Fruit fly (Drosophila melanogaster) whole organism, embryonic: Measurements from ENCODE around the gene ec.

Source experiments
- ATbp ChIP-seq: fragments of 200-800 bp; sonication (Bioruptor generic); optimal IDR thresholded peaks from 2 replicates; lab custom pipeline; 2017; ENCODE audit warnings: missing biosample characterization, mild to moderate bottlenecking, missing genetic modification characterization, missing genetic modification reagents
- Atf-2 ChIP-seq: fragments of 200-800 bp; sonication (Bioruptor generic); optimal IDR thresholded peaks from 2 replicates; lab custom pipeline; 2016; ENCODE audit warnings: missing biosample characterization, missing genetic modification characterization
- Atf6 ChIP-seq: fragments of 200-800 bp; sonication (Bioruptor generic); IDR thresholded peaks from 2 replicates; pipeline ENCODE4 v1.3.6; 2022; ENCODE audit warnings: missing biosample characterization, missing genetic modification characterization
- BtbVII ChIP-seq: fragments of 200-800 bp; sonication (Bioruptor generic); optimal IDR thresholded peaks from 3 replicates; lab custom pipeline; 2017; ENCODE audit warnings: missing biosample characterization, mild to moderate bottlenecking, missing genetic modification characterization
- CG10654 ChIP-seq: fragments of 200-800 bp; sonication (Bioruptor generic); optimal IDR thresholded peaks from 2 replicates; lab custom pipeline; 2016; ENCODE audit warnings: missing biosample characterization, missing genetic modification characterization
- CG11093 ChIP-seq: fragments of 200-800 bp; sonication (Bioruptor generic); IDR thresholded peaks from 3 replicates; pipeline ENCODE4 v1.3.6; 2022; ENCODE audit warnings: missing biosample characterization, missing genetic modification characterization
- CG11723 ChIP-seq: fragments of 200-800 bp; sonication (Bioruptor generic); optimal IDR thresholded peaks from 2 replicates; lab custom pipeline; 2017; ENCODE audit warnings: missing biosample characterization, mild to moderate bottlenecking, missing genetic modification characterization
- CG12299 ChIP-seq: fragments of 200-800 bp; sonication (Bioruptor generic); optimal IDR thresholded peaks from 2 replicates; lab custom pipeline; 2018; ENCODE audit warnings: missing biosample characterization, mild to moderate bottlenecking, missing genetic modification characterization
- CG13123 ChIP-seq: fragments of 200-800 bp; sonication (Bioruptor generic); optimal IDR thresholded peaks from 2 replicates; lab custom pipeline; 2016; ENCODE audit warnings: missing biosample characterization, missing genetic modification characterization
- CG13424 ChIP-seq: fragments of 200-800 bp; sonication (Bioruptor generic); optimal IDR thresholded peaks from 2 replicates; lab custom pipeline; 2019; ENCODE audit warnings: missing biosample characterization, mild to moderate bottlenecking, missing genetic modification characterization, moderate library complexity
- CG15011 ChIP-seq: fragments of 200-800 bp; sonication (Bioruptor generic); optimal IDR thresholded peaks from 3 replicates; lab custom pipeline; 2018; ENCODE audit warnings: missing biosample characterization, mild to moderate bottlenecking, missing genetic modification characterization
- CG17829 ChIP-seq: fragments of 200-800 bp; optimal IDR thresholded peaks from 2 replicates; lab custom pipeline; 2019; ENCODE audit warnings: missing biosample characterization, mild to moderate bottlenecking, missing genetic modification characterization, moderate library complexity
- CG18476 ChIP-seq: fragments of 200-800 bp; sonication (Bioruptor generic); optimal IDR thresholded peaks from 2 replicates; lab custom pipeline; 2016; ENCODE audit warnings: missing biosample characterization, mild to moderate bottlenecking, missing genetic modification characterization
- CG7271 ChIP-seq: fragments of 200-800 bp; sonication (Bioruptor generic); optimal IDR thresholded peaks from 2 replicates; lab custom pipeline; 2018; ENCODE audit warnings: missing biosample characterization, mild to moderate bottlenecking, missing genetic modification characterization, moderate library complexity
- CG7357 ChIP-seq: fragments of 200-800 bp; sonication (Bioruptor generic); IDR thresholded peaks from 3 replicates; pipeline ENCODE4 v1.3.6; 2022; ENCODE audit warnings: missing biosample characterization, missing genetic modification characterization
- CG7745 ChIP-seq: fragments of 200-800 bp; sonication (Bioruptor generic); optimal IDR thresholded peaks from 2 replicates; lab custom pipeline; 2018; ENCODE audit warnings: missing biosample characterization, mild to moderate bottlenecking, missing genetic modification characterization, moderate library complexity
- CG8290 ChIP-seq, 3 experiments: fragments of 200-800 bp; sonication (Bioruptor generic); optimal IDR thresholded peaks; 2 replicates each; lab custom pipeline; 2016 to 2019; ENCODE audit warnings: missing biosample characterization in 3 of 3, missing genetic modification characterization in 3 of 3, mild to moderate bottlenecking in 2 of 3, moderate library complexity in 1 of 3
- CG8359 ChIP-seq: fragments of 200-800 bp; sonication (Bioruptor generic); optimal IDR thresholded peaks from 2 replicates; lab custom pipeline; 2017; ENCODE audit warnings: missing biosample characterization, mild to moderate bottlenecking, missing genetic modification characterization, borderline replicate concordance
- CG8388 ChIP-seq: fragments of 200-800 bp; sonication (Bioruptor generic); optimal IDR thresholded peaks from 2 replicates; lab custom pipeline; 2019; ENCODE audit warnings: missing biosample characterization, mild to moderate bottlenecking, missing genetic modification characterization, moderate library complexity
- CG8924 ChIP-seq: fragments of 200-800 bp; optimal IDR thresholded peaks from 3 replicates; lab custom pipeline; 2019; ENCODE audit warnings: missing biosample characterization, mild to moderate bottlenecking, missing genetic modification characterization, moderate library complexity
- Camta ChIP-seq: fragments of 200-800 bp; sonication (Bioruptor generic); optimal IDR thresholded peaks from 2 replicates; lab custom pipeline; 2016; ENCODE audit warnings: missing biosample characterization, missing genetic modification characterization
- Deaf1 ChIP-seq: fragments of 200-800 bp; optimal IDR thresholded peaks from 3 replicates; lab custom pipeline; 2019; ENCODE audit warnings: missing biosample characterization, mild to moderate bottlenecking, missing genetic modification characterization, moderate library complexity
- Dfd ChIP-seq, 2 experiments: fragments of >200 bp; optimal IDR thresholded peaks; 2 replicates each; lab custom pipeline; 2017; ENCODE audit warnings: missing biosample characterization in 2 of 2, missing genetic modification characterization in 2 of 2
- ERR ChIP-seq: fragments of 200-800 bp; sonication (Bioruptor generic); optimal IDR thresholded peaks from 2 replicates; lab custom pipeline; 2016; ENCODE audit warnings: missing biosample characterization, missing genetic modification characterization
- Ets97D ChIP-seq: fragments of 200-800 bp; sonication (Bioruptor generic); optimal IDR thresholded peaks from 3 replicates; lab custom pipeline; 2016; ENCODE audit warnings: missing biosample characterization, missing genetic modification characterization
- Fer3 ChIP-seq: fragments of 200-800 bp; sonication (Bioruptor generic); optimal IDR thresholded peaks from 2 replicates; lab custom pipeline; 2018; ENCODE audit warnings: missing biosample characterization, mild to moderate bottlenecking, missing genetic modification characterization, moderate library complexity
- H15 ChIP-seq: fragments of 200-800 bp; sonication (Bioruptor generic); IDR thresholded peaks from 3 replicates; pipeline ENCODE4 v1.3.6; 2022; ENCODE audit warnings: missing biosample characterization, missing genetic modification characterization
- Hmr ChIP-seq: fragments of 200-800 bp; sonication (Bioruptor generic); optimal IDR thresholded peaks from 3 replicates; lab custom pipeline; 2017; ENCODE audit warnings: mild to moderate bottlenecking, missing biosample characterization, missing genetic modification reagents, missing genetic modification characterization
- Hr3 ChIP-seq: fragments of 200-800 bp; sonication (Bioruptor generic); optimal IDR thresholded peaks from 3 replicates; lab custom pipeline; 2016; ENCODE audit warnings: missing biosample characterization, missing genetic modification characterization
- Med ChIP-seq: fragments of 200-800 bp; sonication (Bioruptor generic); peaks from one replicate; lab custom pipeline; 2016; ENCODE audit warnings: missing biosample characterization, missing genetic modification characterization, mild to moderate bottlenecking, inconsistent platforms, moderate library complexity
- NfI ChIP-seq: fragments of 200-800 bp; sonication (Bioruptor generic); optimal IDR thresholded peaks from 3 replicates; lab custom pipeline; 2018; ENCODE audit warnings: missing biosample characterization, mild to moderate bottlenecking, missing genetic modification characterization, moderate library complexity
- Optix ChIP-seq: fragments of 200-800 bp; sonication (Bioruptor generic); IDR thresholded peaks from 3 replicates; pipeline ENCODE4 v1.3.6; 2022; ENCODE audit warnings: missing biosample characterization, missing genetic modification characterization
- Vsx1 ChIP-seq: fragments of 200-800 bp; sonication (Bioruptor generic); optimal IDR thresholded peaks from 2 replicates; lab custom pipeline; 2017; ENCODE audit warnings: missing biosample characterization, mild to moderate bottlenecking, missing genetic modification characterization, missing genetic modification reagents
- Xbp1 ChIP-seq: fragments of 200-800 bp; sonication (Bioruptor generic); optimal IDR thresholded peaks from 3 replicates; lab custom pipeline; 2016; ENCODE audit warnings: missing biosample characterization, mild to moderate bottlenecking, missing genetic modification characterization
- YL-1 ChIP-seq: fragments of 200-800 bp; sonication (Bioruptor generic); optimal IDR thresholded peaks from 3 replicates; lab custom pipeline; 2017; ENCODE audit warnings: missing biosample characterization, mild to moderate bottlenecking, missing genetic modification characterization
- ase ChIP-seq: fragments of 200-800 bp; sonication (Bioruptor generic); IDR thresholded peaks from 3 replicates; pipeline ENCODE4 v1.3.6; 2022; ENCODE audit warnings: missing biosample characterization, missing genetic modification characterization
- chif ChIP-seq, 2 experiments: fragments of 200-800 bp; sonication (Bioruptor generic); optimal IDR thresholded peaks; 3 replicates each; lab custom pipeline; 2016; ENCODE audit warnings: missing biosample characterization in 2 of 2, missing genetic modification characterization in 2 of 2
- chm ChIP-seq: fragments of 200-800 bp; sonication (Bioruptor generic); IDR thresholded peaks from 2 replicates; pipeline ENCODE4 v1.3.6; 2022; ENCODE audit warnings: missing biosample characterization, missing genetic modification characterization
- danr ChIP-seq: fragments of 200-800 bp; sonication (Bioruptor generic); IDR thresholded peaks from 2 replicates; pipeline ENCODE4 v1.3.6; 2022; ENCODE audit warnings: missing biosample characterization, missing genetic modification characterization
- emc ChIP-seq: fragments of 200-800 bp; sonication (Bioruptor generic); optimal IDR thresholded peaks from 2 replicates; lab custom pipeline; 2016; ENCODE audit warnings: missing biosample characterization, missing genetic modification characterization
- gfzf ChIP-seq: fragments of 200-800 bp; sonication (Bioruptor generic); optimal IDR thresholded peaks from 2 replicates; lab custom pipeline; 2016; ENCODE audit warnings: missing biosample characterization, mild to moderate bottlenecking, missing genetic modification characterization, moderate library complexity
- gsb ChIP-seq: fragments of 200-800 bp; sonication (Bioruptor generic); IDR thresholded peaks from 2 replicates; pipeline ENCODE4 v1.3.6; 2022; ENCODE audit warnings: missing biosample characterization, missing genetic modification characterization
- gsb-n ChIP-seq: fragments of 200-800 bp; sonication (Bioruptor generic); optimal IDR thresholded peaks from 3 replicates; lab custom pipeline; 2018; ENCODE audit warnings: missing biosample characterization, mild to moderate bottlenecking, missing genetic modification characterization
- ken ChIP-seq: fragments of 200-800 bp; sonication (Bioruptor generic); IDR thresholded peaks from 3 replicates; pipeline ENCODE4 v1.3.6; 2022; ENCODE audit warnings: missing biosample characterization, missing genetic modification characterization
- mam ChIP-seq: fragments of 200-800 bp; sonication (Bioruptor generic); optimal IDR thresholded peaks from 3 replicates; lab custom pipeline; 2016; ENCODE audit warnings: missing biosample characterization, missing genetic modification characterization
- row ChIP-seq: fragments of 200-800 bp; sonication (Bioruptor generic); IDR thresholded peaks from 3 replicates; pipeline ENCODE4 v1.3.6; 2022; ENCODE audit warnings: missing biosample characterization, missing genetic modification characterization
- stc ChIP-seq: fragments of 200-800 bp; sonication (Bioruptor generic); IDR thresholded peaks from 2 replicates; pipeline ENCODE4 v1.3.6; 2022; ENCODE audit warnings: missing biosample characterization, missing genetic modification characterization
- sug ChIP-seq: fragments of 200-800 bp; optimal IDR thresholded peaks from 2 replicates; lab custom pipeline; 2019; ENCODE audit warnings: missing biosample characterization, mild to moderate bottlenecking, missing genetic modification characterization, moderate library complexity
- toy ChIP-seq: fragments of 200-800 bp; sonication (Bioruptor generic); IDR thresholded peaks from 2 replicates; pipeline ENCODE4 v1.3.6; 2022; ENCODE audit warnings: missing biosample characterization, missing genetic modification characterization
- vfl ChIP-seq: fragments of 200-800 bp; sonication (Bioruptor generic); optimal IDR thresholded peaks from 2 replicates; lab custom pipeline; 2016; ENCODE audit warnings: missing biosample characterization, missing genetic modification characterization

The ec gene

dm6 chrX:3774277-3774676 lies 37.2 kb upstream of the ec start (continued):
- no peak for TF ChIP-seq CG7745 (tag; lab: Kevin White, UChicago)
- TF ChIP-seq CG18476 (GFP tag; lab: Kevin White, UChicago) = peak; percentile 79
- peak; percentile 80 for TF ChIP-seq CG11093 (GFP tag; lab: Robert Waterston, UW)
- peak; percentile 88 for TF ChIP-seq CG12299 (tag; lab: Kevin White, UChicago)
- peak; percentile 87 for TF ChIP-seq H15
- peak; percentile 77 for TF ChIP-seq CG10654 (GFP tag; lab: Kevin White, UChicago)
- TF ChIP-seq gsb-n (tag; lab: Kevin White, UChicago) = peak; percentile 55
- peak; percentile 26 for TF ChIP-seq CG8359 (GFP tag; lab: Kevin White, UChicago)
- TF ChIP-seq Dfd (GFP tag; optimal IDR thresholded peaks at IDR 0.05; lab: Kevin White, UChicago) = no peak
- TF ChIP-seq gfzf (GFP tag; lab: Kevin White, UChicago) = no peak
- peak; percentile 74 for TF ChIP-seq CG7271 (tag; lab: Kevin White, UChicago)
- peak; percentile 58 for TF ChIP-seq CG13123
- 0 out of 3 replicates have a peak, but pooled peaks have one; percentile 13 for TF ChIP-seq Optix
- peak; percentile 61 for TF ChIP-seq Vsx1 (GFP tag; lab: Kevin White, UChicago)
- peak; percentile 91 for TF ChIP-seq CG13424 (tag; lab: Kevin White, UChicago)
- TF ChIP-seq CG11723 (GFP tag; lab: Kevin White, UChicago) = peak; percentile 76
- TF ChIP-seq Med (GFP tag; lab: Kevin White, UChicago) = peak; percentile 99
- TF ChIP-seq Atf-2 (GFP tag; lab: Kevin White, UChicago) = peak; percentile 85
- TF ChIP-seq ERR = peak; percentile 89
- peak; percentile 79 for TF ChIP-seq ken (GFP tag; lab: Robert Waterston, UW)
- TF ChIP-seq chm (GFP tag; lab: Robert Waterston, UW) = peak; percentile 77; the same call in 1 of the 2 replicates
- TF ChIP-seq CG17829 (tag; lab: Kevin White, UChicago) = peak; percentile 87
- peak; percentile 82 for TF ChIP-seq CG7357 (GFP tag; lab: Robert Waterston, UW)
- peak; percentile 96 for TF ChIP-seq Atf6
- peak; percentile 76 for TF ChIP-seq danr (GFP tag; lab: Robert Waterston, UW)
- peak; percentile 35 for TF ChIP-seq Ets97D
- TF ChIP-seq stc (GFP tag; lab: Robert Waterston, UW) = peak; percentile 94
- TF ChIP-seq gsb (GFP tag; lab: Robert Waterston, UW) = peak; percentile 94
- peak; percentile 97 for TF ChIP-seq mam (GFP tag; lab: Kevin White, UChicago)
- peak; percentile 92 for TF ChIP-seq BtbVII
- peak; percentile 81; the same call in 2 of the 3 replicates for TF ChIP-seq ase (GFP tag; lab: Robert Waterston, UW)
- TF ChIP-seq CG8388 (GFP tag; lab: Kevin White, UChicago) = peak; percentile 77
- TF ChIP-seq CG8290 (GFP tag; optimal IDR thresholded peaks at IDR 0.05; lab: Kevin White, UChicago) = peak; percentile 33
- TF ChIP-seq CG8290 (tag; optimal IDR thresholded peaks at IDR 0.05; lab: Kevin White, UChicago) = peak in 1 of 2 experiments; percentile 91
- TF ChIP-seq Hmr (GFP tag; lab: Kevin White, UChicago) = peak; percentile 95
- peak; percentile 91 for TF ChIP-seq sug (tag; lab: Kevin White, UChicago)
- TF ChIP-seq Hr3 (GFP tag; lab: Kevin White, UChicago) = peak; percentile 82
- TF ChIP-seq ATbp = peak; percentile 73
- TF ChIP-seq Xbp1 (GFP tag; lab: Kevin White, UChicago) = peak; percentile 89
- TF ChIP-seq vfl = peak; percentile 70
- peak; percentile 86 for TF ChIP-seq Camta
- TF ChIP-seq chif (GFP tag; optimal IDR thresholded peaks at IDR 0.05; lab: Kevin White, UChicago) = peak; percentile 71 to 81
- peak; percentile 22 for TF ChIP-seq YL-1 (GFP tag; lab: Kevin White, UChicago)
- TF ChIP-seq Fer3 (tag; lab: Kevin White, UChicago) = peak; percentile 96
- TF ChIP-seq CG15011 (GFP tag; lab: Kevin White, UChicago) = peak; percentile 91
- peak; percentile 90 for TF ChIP-seq NfI
- TF ChIP-seq toy (GFP tag; lab: Robert Waterston, UW) = peak; percentile 87
- TF ChIP-seq emc (GFP tag; lab: Kevin White, UChicago) = peak; percentile 83
- TF ChIP-seq Deaf1 (tag; lab: Kevin White, UChicago) = peak; percentile 79
- TF ChIP-seq row (GFP tag; lab: Robert Waterston, UW) = peak; percentile 96
- TF ChIP-seq CG8924 (tag; lab: Kevin White, UChicago) = peak; percentile 94
